Fruit fly (Drosophila melanogaster): ENCODE measurements around the gene Membrin.

Membrin gene

dm6 chr3L:5365164-5365879 lies 933 bp upstream of the Membrin start (continued):
- no peak for TF ChIP-seq klu (GFP tag; IDR thresholded peaks at IDR 0.05)
- no peak for TF ChIP-seq ato (GFP tag; IDR thresholded peaks at IDR 0.05; ENCODE audit: partially characterized antibody)
- no peak for TF ChIP-seq CG1024 (GFP tag; IDR thresholded peaks at IDR 0.05)
- no peak for TF ChIP-seq CG17568 (GFP tag; optimal IDR thresholded peaks at IDR 0.05)
- TF ChIP-seq trh (GFP tag; optimal IDR thresholded peaks at IDR 0.05), result no peak
- no peak for TF ChIP-seq wek (GFP tag; optimal IDR thresholded peaks at IDR 0.05)
- no peak for TF ChIP-seq Asciz (GFP tag; optimal IDR thresholded peaks at IDR 0.05)
- TF ChIP-seq mam (GFP tag; optimal IDR thresholded peaks at IDR 0.05), result peak; percentile 5
- TF ChIP-seq CG5953 (GFP tag; IDR thresholded peaks at IDR 0.05), result no peak
- no peak for TF ChIP-seq CG2889 (GFP tag; IDR thresholded peaks at IDR 0.05)
- TF ChIP-seq Adf1 (GFP tag; IDR thresholded peaks at IDR 0.05), result no peak
- no peak for TF ChIP-seq emc (GFP tag; optimal IDR thresholded peaks at IDR 0.05)
- no peak for TF ChIP-seq nau (GFP tag; optimal IDR thresholded peaks at IDR 0.05)
- TF ChIP-seq inv (GFP tag; IDR thresholded peaks at IDR 0.05; ENCODE audit: partially characterized antibody), result no peak
- TF ChIP-seq TFAM (GFP tag; optimal IDR thresholded peaks at IDR 0.05), result no peak
- TF ChIP-seq Hey (tag; optimal IDR thresholded peaks at IDR 0.05), result no peak
- TF ChIP-seq Med (GFP tag), result peak; percentile 80
- no peak for TF ChIP-seq CG6791 (GFP tag; IDR thresholded peaks at IDR 0.05; ENCODE audit: partially characterized antibody)
- peak; percentile 21; the same call in 1 of the 2 replicates for TF ChIP-seq E2f2 (GFP tag; IDR thresholded peaks at IDR 0.05)
- peak; percentile 78 for TF ChIP-seq nom (GFP tag; optimal IDR thresholded peaks at IDR 0.05)
- TF ChIP-seq gce (GFP tag; IDR thresholded peaks at IDR 0.05), result no peak
- TF ChIP-seq Atf6 (GFP tag; IDR thresholded peaks at IDR 0.05), result peak; percentile 65
- TF ChIP-seq salm (tag; optimal IDR thresholded peaks at IDR 0.05), result no peak
- no peak for TF ChIP-seq CrebB (tag; optimal IDR thresholded peaks at IDR 0.05)
- no peak for TF ChIP-seq z (GFP tag; IDR thresholded peaks at IDR 0.05)
- TF ChIP-seq BtbVII (GFP tag; optimal IDR thresholded peaks at IDR 0.05), result no peak
- TF ChIP-seq Dbx (GFP tag; IDR thresholded peaks at IDR 0.05), result no peak
- no peak for TF ChIP-seq CG10462 (GFP tag; optimal IDR thresholded peaks at IDR 0.05)
- no peak for TF ChIP-seq Stat92E (GFP tag; optimal IDR thresholded peaks at IDR 0.05)
- peak; percentile 29; the same call in 1 of the 4 replicates for TF ChIP-seq chinmo (GFP tag; IDR thresholded peaks at IDR 0.05; ENCODE audit: partially characterized antibody)
- TF ChIP-seq lilli (GFP tag; optimal IDR thresholded peaks at IDR 0.05), result peak; percentile 29
- peak; percentile 20 for TF ChIP-seq CG13624 (GFP tag; optimal IDR thresholded peaks at IDR 0.05)
- no peak for TF ChIP-seq ken (GFP tag; IDR thresholded peaks at IDR 0.05)
- TF ChIP-seq gro (GFP tag; optimal IDR thresholded peaks at IDR 0.05), result no peak
- TF ChIP-seq CG6254 (GFP tag; optimal IDR thresholded peaks at IDR 0.05), result no peak
- no peak for TF ChIP-seq CG4730 (GFP tag; IDR thresholded peaks at IDR 0.05)
- TF ChIP-seq Side (GFP tag; optimal IDR thresholded peaks at IDR 0.05), result no peak
- TF ChIP-seq CG6272 (GFP tag; IDR thresholded peaks at IDR 0.05), result no peak
- peak; percentile 60 for TF ChIP-seq CG7839 (tag; optimal IDR thresholded peaks at IDR 0.05)
- TF ChIP-seq CG32532 (GFP tag; IDR thresholded peaks at IDR 0.05), result no peak
- no peak for TF ChIP-seq CG31224 (GFP tag; IDR thresholded peaks at IDR 0.05)
- no peak for TF ChIP-seq NFAT (GFP tag; IDR thresholded peaks at IDR 0.05)
- TF ChIP-seq MTF-1 (GFP tag; optimal IDR thresholded peaks at IDR 0.05; ENCODE audit: borderline replicate concordance), result no peak
- TF ChIP-seq Neu2 (GFP tag; optimal IDR thresholded peaks at IDR 0.05; ENCODE audit: borderline replicate concordance), result no peak
- TF ChIP-seq CG13775 (GFP tag; optimal IDR thresholded peaks at IDR 0.05), result peak; percentile 19
- no peak for TF ChIP-seq CG10274 (GFP tag; optimal IDR thresholded peaks at IDR 0.05)
- TF ChIP-seq CG4404 (GFP tag; IDR thresholded peaks at IDR 0.05), result no peak
- TF ChIP-seq CG4424 (GFP tag; optimal IDR thresholded peaks at IDR 0.05), result peak; percentile 57
- 0 out of 3 replicates have a peak, but pooled peaks have one; percentile 23 for TF ChIP-seq vnd (GFP tag; IDR thresholded peaks at IDR 0.05; ENCODE audit: partially characterized antibody)
- TF ChIP-seq gem (tag; optimal IDR thresholded peaks at IDR 0.05), result peak; percentile 58

Data from whole organism, embryonic.